Worm (Caenorhabditis elegans): Measurements from ENCODE around the gene F54C8.6.

ce11 chrIII:9449831-9450230 lies at the start of gene F54C8.6:
- TF ChIP-seq athp-1 (tag; optimal IDR thresholded peaks at IDR 0.05) (no peak), nfya-1 (tag; optimal IDR thresholded peaks at IDR 0.05; ENCODE audit: borderline replicate concordance, insufficient read depth) (no peak), lsy-27 (tag; optimal IDR thresholded peaks at IDR 0.05; ENCODE audit: borderline replicate concordance, insufficient read depth) (no peak), lin-35 (GFP tag; optimal IDR thresholded peaks at IDR 0.05) (no peak), pha-4 (tag; optimal IDR thresholded peaks at IDR 0.05) (no peak), let-607 (tag; optimal IDR thresholded peaks at IDR 0.05) (no peak), sdz-38 (tag; optimal IDR thresholded peaks at IDR 0.05) (no peak), C06A6.2 (GFP tag; conservative IDR thresholded peaks at IDR 0.05) (no peak), nhr-80 (tag; optimal IDR thresholded peaks at IDR 0.05) (no peak), pbrm-1 (GFP tag; IDR thresholded peaks at IDR 0.05) (no peak), hsf-1 (GFP tag; IDR thresholded peaks at IDR 0.05) (no peak), rpc-1 (optimal IDR thresholded peaks at IDR 0.05) (no peak), rpc-1 (tag; optimal IDR thresholded peaks at IDR 0.05) (no peak), sptf-2 (GFP tag; optimal IDR thresholded peaks at IDR 0.05) (no peak)
